Worm (Caenorhabditis elegans): ENCODE results near the gene ran-2.

ce11 chrIII:7940819-7941218 is 7.5 kb downstream of the ran-2 start, which contains the start of gene C29E4.12:
- TF ChIP-seq nhr-11 (tag; optimal IDR thresholded peaks at IDR 0.05) (no peak), T23F11.4 (GFP tag; optimal IDR thresholded peaks at IDR 0.05) (no peak), dve-1 (tag; optimal IDR thresholded peaks at IDR 0.05) (no peak)
